Fruit fly (Drosophila melanogaster) whole organism, embryonic: ENCODE data around the gene CG4009.
A peak's percentile ranks its signal among the peaks of the same experiment; 100 is the strongest.

ENCODE experiments used
- Ada2b ChIP-seq: fragments of 200-800 bp; sonication (Bioruptor generic); IDR thresholded peaks from 2 replicates; pipeline ENCODE4 v1.3.6; 2022; ENCODE audit warnings: missing biosample characterization, missing genetic modification characterization
- Aef1 ChIP-seq: fragments of 200-800 bp; sonication (Bioruptor generic); IDR thresholded peaks from 3 replicates; pipeline ENCODE4 v1.3.6; 2022; ENCODE audit warnings: missing biosample characterization, missing genetic modification characterization
- B-H2 ChIP-seq: fragments of 200-800 bp; sonication (Bioruptor generic); optimal IDR thresholded peaks from 2 replicates; lab custom pipeline; 2018; ENCODE audit warnings: missing biosample characterization, mild to moderate bottlenecking, missing genetic modification characterization
- CG10321 ChIP-seq: fragments of 200-800 bp; sonication (Bioruptor generic); IDR thresholded peaks from 2 replicates; pipeline ENCODE4 v1.3.6; 2022; ENCODE audit warnings: missing biosample characterization, missing genetic modification characterization
- CG10959 ChIP-seq: fragments of 200-800 bp; sonication (Bioruptor generic); IDR thresholded peaks from 2 replicates; pipeline ENCODE4 v1.3.6; 2022; ENCODE audit warnings: missing biosample characterization, missing genetic modification characterization
- CG12659 ChIP-seq: fragments of 200-800 bp; sonication (Bioruptor generic); optimal IDR thresholded peaks from 3 replicates; lab custom pipeline; 2017; ENCODE audit warnings: mild to moderate bottlenecking, missing biosample characterization, missing genetic modification reagents, missing genetic modification characterization
- CG15073 ChIP-seq: fragments of 200-800 bp; sonication (Bioruptor generic); optimal IDR thresholded peaks from 2 replicates; lab custom pipeline; 2016; ENCODE audit warnings: missing biosample characterization, missing genetic modification characterization
- CG2120 ChIP-seq: fragments of 200-800 bp; sonication (Bioruptor generic); optimal IDR thresholded peaks from 3 replicates; lab custom pipeline; 2016; ENCODE audit warnings: missing biosample characterization, missing genetic modification characterization
- CG31388 ChIP-seq: fragments of 200-800 bp; sonication (Bioruptor generic); optimal IDR thresholded peaks from 2 replicates; lab custom pipeline; 2016; ENCODE audit warnings: missing biosample characterization, missing genetic modification characterization
- CG32767 ChIP-seq: fragments of 200-800 bp; sonication (Bioruptor generic); IDR thresholded peaks from 2 replicates; pipeline ENCODE4 v1.3.6; 2022; ENCODE audit warnings: missing biosample characterization, missing genetic modification characterization
- CG34224 ChIP-seq: fragments of 200-800 bp; sonication (Bioruptor generic); IDR thresholded peaks from 3 replicates; pipeline ENCODE4 v1.3.6; 2022; ENCODE audit warnings: missing biosample characterization, missing genetic modification characterization; ENCODE audit not compliant: partially characterized antibody
- CG4360 ChIP-seq: fragments of 200-800 bp; sonication (Bioruptor generic); IDR thresholded peaks from 2 replicates; pipeline ENCODE4 v1.3.6; 2022; ENCODE audit warnings: missing biosample characterization, missing genetic modification characterization
- CG6791 ChIP-seq: fragments of 200-800 bp; sonication (Bioruptor generic); IDR thresholded peaks from 3 replicates; pipeline ENCODE4 v1.3.6; 2022; ENCODE audit warnings: missing biosample characterization, missing genetic modification characterization; ENCODE audit not compliant: partially characterized antibody
- CG7372 ChIP-seq: fragments of 200-800 bp; sonication (Bioruptor generic); IDR thresholded peaks from 2 replicates; pipeline ENCODE4 v1.3.6; 2022; ENCODE audit warnings: missing biosample characterization, missing genetic modification characterization
- CG9437 ChIP-seq: fragments of 200-800 bp; sonication (Bioruptor generic); optimal IDR thresholded peaks from 2 replicates; lab custom pipeline; 2018; ENCODE audit warnings: missing biosample characterization, mild to moderate bottlenecking, missing genetic modification characterization
- CrebB ChIP-seq: fragments of 200-800 bp; sonication (Bioruptor generic); optimal IDR thresholded peaks from 3 replicates; lab custom pipeline; 2018; ENCODE audit warnings: missing biosample characterization, mild to moderate bottlenecking, missing genetic modification characterization
- D19A ChIP-seq: fragments of 200-800 bp; optimal IDR thresholded peaks from 3 replicates; lab custom pipeline; 2019; ENCODE audit warnings: missing biosample characterization, mild to moderate bottlenecking, missing genetic modification characterization, moderate library complexity
- E2f1 ChIP-seq: fragments of 200-800 bp; sonication (Bioruptor generic); IDR thresholded peaks from 2 replicates; pipeline ENCODE4 v1.3.6; 2022; ENCODE audit warnings: missing biosample characterization, missing genetic modification characterization
- Fer2 ChIP-seq: fragments of 200-800 bp; sonication (Bioruptor generic); optimal IDR thresholded peaks from 2 replicates; lab custom pipeline; 2018; ENCODE audit warnings: missing biosample characterization, mild to moderate bottlenecking, missing genetic modification characterization, moderate library complexity
- Gsc ChIP-seq: fragments of 200-800 bp; sonication (Bioruptor generic); IDR thresholded peaks from 2 replicates; pipeline ENCODE4 v1.3.6; 2022; ENCODE audit warnings: missing biosample characterization, missing genetic modification characterization
- HmgZ ChIP-seq: fragments of 200-800 bp; sonication (Bioruptor generic); optimal IDR thresholded peaks from 2 replicates; lab custom pipeline; 2018; ENCODE audit warnings: missing biosample characterization, mild to moderate bottlenecking, missing genetic modification characterization
- Hmr ChIP-seq: fragments of 200-800 bp; sonication (Bioruptor generic); optimal IDR thresholded peaks from 3 replicates; lab custom pipeline; 2017; ENCODE audit warnings: mild to moderate bottlenecking, missing biosample characterization, missing genetic modification reagents, missing genetic modification characterization
- Lim3 ChIP-seq: fragments of 200-800 bp; sonication (Bioruptor generic); IDR thresholded peaks from 2 replicates; pipeline ENCODE4 v1.3.6; 2022; ENCODE audit warnings: missing biosample characterization, missing genetic modification characterization
- Mrtf ChIP-seq: fragments of 200-800 bp; sonication (Bioruptor generic); IDR thresholded peaks from 3 replicates; pipeline ENCODE4 v1.3.6; 2022; ENCODE audit warnings: missing biosample characterization, missing genetic modification characterization
- Nf-YA ChIP-seq: fragments of 200-800 bp; sonication (Bioruptor generic); IDR thresholded peaks from 2 replicates; pipeline ENCODE4 v1.3.6; 2022; ENCODE audit warnings: missing biosample characterization, missing genetic modification characterization
- Ravus ChIP-seq: fragments of 200-800 bp; sonication (Bioruptor generic); IDR thresholded peaks from 2 replicates; pipeline ENCODE4 v1.3.6; 2022; ENCODE audit warnings: missing biosample characterization, missing genetic modification characterization
- Six4 ChIP-seq: fragments of 200-800 bp; sonication (Bioruptor generic); optimal IDR thresholded peaks from 2 replicates; lab custom pipeline; 2016; ENCODE audit warnings: missing biosample characterization, missing genetic modification characterization
- Sox100B ChIP-seq: fragments of 200-800 bp; sonication (Bioruptor generic); optimal IDR thresholded peaks from 3 replicates; lab custom pipeline; 2018; ENCODE audit warnings: missing biosample characterization, mild to moderate bottlenecking, missing genetic modification characterization
- Stat92E ChIP-seq, 3 experiments: fragments of >200 bp in 2 of 3; fragments of 200-800 bp in 1 of 3; sonication (Bioruptor generic) in 1 of 3; optimal IDR thresholded peaks; 2 replicates each; lab custom pipeline; 2017 to 2019; ENCODE audit warnings: missing biosample characterization in 3 of 3, missing genetic modification characterization in 3 of 3, mild to moderate bottlenecking in 1 of 3, moderate library complexity in 1 of 3
- ab ChIP-seq: fragments of 200-800 bp; sonication (Bioruptor generic); optimal IDR thresholded peaks from 2 replicates; lab custom pipeline; 2016; ENCODE audit warnings: missing biosample characterization, missing genetic modification characterization
- caup ChIP-seq: fragments of 200-800 bp; sonication (Bioruptor generic); optimal IDR thresholded peaks from 3 replicates; lab custom pipeline; 2017; ENCODE audit warnings: missing biosample characterization, mild to moderate bottlenecking, missing genetic modification characterization, moderate library complexity; ENCODE audit not compliant: severe bottlenecking
- cwo ChIP-seq: fragments of 200-800 bp; sonication (Bioruptor generic); optimal IDR thresholded peaks from 3 replicates; lab custom pipeline; 2017; ENCODE audit warnings: missing biosample characterization, missing genetic modification characterization, mild to moderate bottlenecking, moderate library complexity, missing genetic modification reagents
- dpn ChIP-seq, 2 experiments: fragments of 200-800 bp; sonication (Bioruptor generic); optimal IDR thresholded peaks; 3 replicates each; lab custom pipeline; 2016; ENCODE audit warnings: missing biosample characterization in 2 of 2, missing genetic modification characterization in 2 of 2
- fd96Cb ChIP-seq: fragments of 200-800 bp; sonication (Bioruptor generic); optimal IDR thresholded peaks from 2 replicates; lab custom pipeline; 2018; ENCODE audit warnings: missing biosample characterization, mild to moderate bottlenecking, missing genetic modification characterization, moderate library complexity
- ftz-f1 ChIP-seq: fragments of 200-800 bp; sonication (Bioruptor generic); optimal IDR thresholded peaks from 2 replicates; lab custom pipeline; 2016; ENCODE audit warnings: missing biosample characterization, missing genetic modification characterization
- gfzf ChIP-seq: fragments of 200-800 bp; sonication (Bioruptor generic); optimal IDR thresholded peaks from 2 replicates; lab custom pipeline; 2016; ENCODE audit warnings: missing biosample characterization, mild to moderate bottlenecking, missing genetic modification characterization, moderate library complexity
- grau ChIP-seq: fragments of 200-800 bp; optimal IDR thresholded peaks from 3 replicates; lab custom pipeline; 2019; ENCODE audit warnings: missing biosample characterization, mild to moderate bottlenecking, missing genetic modification characterization, moderate library complexity
- ham ChIP-seq: fragments of 200-800 bp; sonication (Bioruptor generic); IDR thresholded peaks from 2 replicates; pipeline ENCODE4 v1.3.6; 2022; ENCODE audit warnings: missing biosample characterization, missing genetic modification characterization
- hth ChIP-seq: fragments of >200 bp; optimal IDR thresholded peaks from 2 replicates; lab custom pipeline; 2017; ENCODE audit warnings: inconsistent platforms
- jigr1 ChIP-seq: fragments of 200-800 bp; sonication (Bioruptor generic); IDR thresholded peaks from 3 replicates; pipeline ENCODE4 v1.3.6; 2022; ENCODE audit warnings: missing biosample characterization, missing genetic modification characterization
- knrl ChIP-seq: fragments of 200-800 bp; sonication (Bioruptor generic); IDR thresholded peaks from 3 replicates; pipeline ENCODE4 v1.3.6; 2022; ENCODE audit warnings: missing biosample characterization, missing genetic modification characterization; ENCODE audit not compliant: partially characterized antibody
- lov ChIP-seq, 2 experiments: fragments of 200-800 bp in 1 of 2; fragments of >200 bp in 1 of 2; sonication (Bioruptor generic) in 1 of 2; IDR thresholded peaks in 1 of 2; optimal IDR thresholded peaks in 1 of 2; 2 replicates in 1 of 2; 3 replicates in 1 of 2; pipeline versions ENCODE4 v1.3.6 to Lab custom; 2017 to 2022; ENCODE audit warnings: missing biosample characterization in 1 of 2, missing genetic modification characterization in 1 of 2
- nerfin-2 ChIP-seq: fragments of 200-800 bp; sonication (Bioruptor generic); IDR thresholded peaks from 2 replicates; pipeline ENCODE4 v1.3.6; 2022; ENCODE audit warnings: missing biosample characterization, missing genetic modification characterization; ENCODE audit not compliant: partially characterized antibody
- row ChIP-seq: fragments of 200-800 bp; sonication (Bioruptor generic); IDR thresholded peaks from 3 replicates; pipeline ENCODE4 v1.3.6; 2022; ENCODE audit warnings: missing biosample characterization, missing genetic modification characterization
- sens ChIP-seq: fragments of 200-800 bp; sonication (Bioruptor generic); peaks from one replicate; lab custom pipeline; 2016; ENCODE audit warnings: missing biosample characterization, missing genetic modification characterization
- seq ChIP-seq: fragments of 200-800 bp; sonication (Bioruptor generic); IDR thresholded peaks from 2 replicates; pipeline ENCODE4 v1.3.6; 2022; ENCODE audit warnings: missing biosample characterization, missing genetic modification characterization
- shn ChIP-seq: fragments of 200-800 bp; sonication (Bioruptor generic); optimal IDR thresholded peaks from 3 replicates; lab custom pipeline; 2016; ENCODE audit warnings: missing biosample characterization, missing genetic modification characterization
- sima ChIP-seq: fragments of 200-800 bp; sonication (Bioruptor generic); optimal IDR thresholded peaks from 2 replicates; lab custom pipeline; 2016; ENCODE audit warnings: missing biosample characterization, missing genetic modification characterization
- sob ChIP-seq: fragments of 200-800 bp; sonication (Bioruptor generic); IDR thresholded peaks from 2 replicates; pipeline ENCODE4 v1.3.6; 2022; ENCODE audit warnings: missing biosample characterization, missing genetic modification characterization

CG4009 gene

dm6 chr3R:17078961-17079858 lies 43.4 kb upstream of the CG4009 start (continued):
- no peak for TF ChIP-seq CG2120 (GFP tag; lab: Kevin White, UChicago)
- no peak for TF ChIP-seq B-H2 (GFP tag; lab: Kevin White, UChicago)
- no peak for TF ChIP-seq Gsc (GFP tag; lab: Robert Waterston, UW)
- TF ChIP-seq CG10321 (GFP tag; lab: Robert Waterston, UW) = no peak
- peak; percentile 29; the same call in 1 of the 3 replicates for TF ChIP-seq row (GFP tag; lab: Robert Waterston, UW)
- no peak for TF ChIP-seq E2f1
- no peak for TF ChIP-seq lov (optimal IDR thresholded peaks at IDR 0.05; lab: Kevin White, UChicago)
- no peak for TF ChIP-seq lov (GFP tag; IDR thresholded peaks at IDR 0.05; lab: Robert Waterston, UW)
- no peak for TF ChIP-seq sima (GFP tag; lab: Kevin White, UChicago)
- 0 out of 2 replicates have a peak, but pooled peaks have one; percentile 8 for TF ChIP-seq CG32767
- TF ChIP-seq CG6791 (GFP tag; lab: Robert Waterston, UW) = no peak
- TF ChIP-seq shn (GFP tag; lab: Kevin White, UChicago) = no peak
- TF ChIP-seq Sox100B (GFP tag; lab: Kevin White, UChicago) = peak; percentile 43
- no peak for TF ChIP-seq knrl (GFP tag; lab: Robert Waterston, UW)
- peak; percentile 45 for TF ChIP-seq HmgZ (tag; lab: Kevin White, UChicago)
- TF ChIP-seq CG15073 (GFP tag; lab: Kevin White, UChicago) = no peak
- no peak for TF ChIP-seq caup (GFP tag; lab: Kevin White, UChicago)
- TF ChIP-seq dpn (GFP tag; optimal IDR thresholded peaks at IDR 0.05; lab: Kevin White, UChicago) = no peak
- TF ChIP-seq nerfin-2 = no peak
- TF ChIP-seq CG12659 = no peak
- TF ChIP-seq CG9437 (GFP tag; lab: Kevin White, UChicago) = no peak
- TF ChIP-seq ftz-f1 = peak; percentile 56
- TF ChIP-seq hth (lab: Kevin White, UChicago) = no peak
- no peak for TF ChIP-seq Stat92E (GFP tag; optimal IDR thresholded peaks at IDR 0.05; lab: Kevin White, UChicago)
- no peak for TF ChIP-seq jigr1
- peak; percentile 42 for TF ChIP-seq CG4360 (GFP tag; lab: Robert Waterston, UW)
- TF ChIP-seq D19A = no peak
- no peak for TF ChIP-seq gfzf (GFP tag; lab: Kevin White, UChicago)
- TF ChIP-seq Hmr = peak; percentile 2
- TF ChIP-seq CG34224 (GFP tag; lab: Robert Waterston, UW) = no peak
- no peak for TF ChIP-seq Fer2 (tag; lab: Kevin White, UChicago)
- no peak for TF ChIP-seq Nf-YA (GFP tag; lab: Robert Waterston, UW)
- no peak for TF ChIP-seq Ravus
- TF ChIP-seq CG10959 (GFP tag; lab: Robert Waterston, UW) = no peak
- no peak for TF ChIP-seq ham (GFP tag; lab: Robert Waterston, UW)
- TF ChIP-seq cwo (GFP tag; lab: Kevin White, UChicago) = peak; percentile 46
- peak; percentile 40; the same call in 1 of the 2 replicates for TF ChIP-seq sob (GFP tag; lab: Robert Waterston, UW)
- no peak for TF ChIP-seq Six4 (GFP tag; lab: Kevin White, UChicago)
- no peak for TF ChIP-seq Aef1 (GFP tag; lab: Robert Waterston, UW)
- TF ChIP-seq ab (GFP tag; lab: Kevin White, UChicago) = no peak
- TF ChIP-seq fd96Cb (tag; lab: Kevin White, UChicago) = no peak
- peak; percentile 63 for TF ChIP-seq grau (tag; lab: Kevin White, UChicago)
- TF ChIP-seq CrebB (tag; lab: Kevin White, UChicago) = peak; percentile 68
- no peak for TF ChIP-seq Ada2b (GFP tag; lab: Robert Waterston, UW)
- TF ChIP-seq CG7372 (GFP tag; lab: Robert Waterston, UW) = no peak
- no peak for TF ChIP-seq CG31388
- peak; percentile 52 for TF ChIP-seq sens (GFP tag; lab: Kevin White, UChicago)
- TF ChIP-seq Mrtf (GFP tag; lab: Robert Waterston, UW) = no peak
- peak; percentile 7; the same call in 1 of the 2 replicates for TF ChIP-seq seq (GFP tag; lab: Robert Waterston, UW)
- TF ChIP-seq Lim3 (GFP tag; lab: Robert Waterston, UW) = no peak
